Worm (Caenorhabditis elegans) whole organism, L2 larva: ENCODE measurements around the gene C29F9.9.
A peak's percentile ranks its signal among the peaks of the same experiment; 100 is the strongest.

Experiments used
- gmeb-1 ChIP-seq: fragments of 150-350 bp; optimal IDR thresholded peaks from 2 replicates; lab custom pipeline; 2014; ENCODE audit warnings: missing biosample characterization, missing genetic modification characterization
- lin-13 ChIP-seq: fragments of 150-350 bp; optimal IDR thresholded peaks from 2 replicates; lab custom pipeline; 2014; ENCODE audit warnings: missing biosample characterization, missing genetic modification reagents, missing genetic modification characterization
- nhr-11 ChIP-seq: fragments of 150-350 bp; optimal IDR thresholded peaks from 2 replicates; lab custom pipeline; 2014; ENCODE audit warnings: missing biosample characterization, missing genetic modification characterization
- nhr-12 ChIP-seq: fragments of 150-350 bp; optimal IDR thresholded peaks from 2 replicates; lab custom pipeline; 2014; ENCODE audit warnings: missing biosample characterization, missing genetic modification characterization
- nhr-21 ChIP-seq: fragments of 150-350 bp; optimal IDR thresholded peaks from 2 replicates; lab custom pipeline; 2014; ENCODE audit warnings: missing biosample characterization, missing genetic modification characterization
- snpc-4 ChIP-seq: fragments of 150-350 bp; optimal IDR thresholded peaks from 2 replicates; lab custom pipeline; 2014; ENCODE audit warnings: missing biosample characterization, missing genetic modification characterization
- zag-1 ChIP-seq: fragments of 150-350 bp; optimal IDR thresholded peaks from 2 replicates; lab custom pipeline; 2014; ENCODE audit warnings: missing biosample characterization, missing genetic modification characterization
- ztf-11 ChIP-seq: sonication (generic microtip); optimal IDR thresholded peaks from 2 replicates; lab custom pipeline; 2017; ENCODE audit warnings: missing biosample characterization, missing genetic modification characterization

- TF ChIP-seq lin-13 (no peak), nhr-11 (tag; lab: Kevin White, UChicago) (no peak), gmeb-1 (tag; lab: Kevin White, UChicago) (peak; percentile 45), zag-1 (no peak), ztf-11 (no peak), snpc-4 (tag; lab: Kevin White, UChicago) (no peak), nhr-12 (tag; lab: Kevin White, UChicago) (no peak), nhr-21 (peak; percentile 44)
Measured at ce11 chrIII:89155-89554, 9.6 kb downstream of the C29F9.9 start.
